Fruit fly (Drosophila melanogaster): ENCODE results near the gene tzn.

Gene tzn

DNA sequence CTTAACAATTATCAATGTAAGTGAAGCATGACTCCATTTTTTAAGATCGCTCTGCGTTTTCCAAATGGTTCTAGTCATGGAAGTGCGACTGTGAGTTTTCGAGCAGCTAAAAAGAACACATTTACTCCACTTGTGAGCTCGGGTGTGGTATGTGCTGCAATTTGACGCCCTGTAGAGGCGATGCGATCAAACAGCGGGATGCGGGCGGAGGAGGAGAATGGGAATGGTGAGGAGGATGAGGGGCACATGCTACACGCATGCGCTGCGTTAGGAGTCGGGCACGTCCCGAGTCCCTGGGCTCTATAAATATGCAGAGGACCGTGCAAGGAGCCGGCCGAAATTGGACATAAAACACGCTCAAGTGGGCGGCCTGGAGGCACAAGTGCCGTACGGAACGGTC lies 9.1 kb upstream of the tzn start (continued):
- TF ChIP-seq Oaz (GFP tag; IDR thresholded peaks at IDR 0.05) (no peak), HLHmδ (GFP tag; optimal IDR thresholded peaks at IDR 0.05) (peak; percentile 52), CG16863 (GFP tag; optimal IDR thresholded peaks at IDR 0.05) (no peak), Lpt (GFP tag; optimal IDR thresholded peaks at IDR 0.05) (no peak), Camta (GFP tag; optimal IDR thresholded peaks at IDR 0.05) (no peak), Rx (GFP tag; IDR thresholded peaks at IDR 0.05) (no peak), crp (GFP tag; optimal IDR thresholded peaks at IDR 0.05) (no peak), Bgb (GFP tag; IDR thresholded peaks at IDR 0.05; ENCODE audit: partially characterized antibody) (no peak), ci (GFP tag; IDR thresholded peaks at IDR 0.05) (0 out of 3 replicates have a peak, but pooled peaks have one; percentile 24), CG4730 (GFP tag; IDR thresholded peaks at IDR 0.05) (no peak), CG12155 (GFP tag; optimal IDR thresholded peaks at IDR 0.05) (no peak), CG13287 (GFP tag; IDR thresholded peaks at IDR 0.05; ENCODE audit: partially characterized antibody) (no peak), fru (optimal IDR thresholded peaks at IDR 0.05) (no peak), emc (GFP tag; optimal IDR thresholded peaks at IDR 0.05) (no peak), Bdp1 (GFP tag; optimal IDR thresholded peaks at IDR 0.05) (no peak), gcm (GFP tag; optimal IDR thresholded peaks at IDR 0.05) (peak; percentile 75), Med (GFP tag) (peak; percentile 35), pfk (GFP tag; optimal IDR thresholded peaks at IDR 0.05) (peak; percentile 3), ato (GFP tag; IDR thresholded peaks at IDR 0.05; ENCODE audit: partially characterized antibody) (no peak), CG2875 (GFP tag; optimal IDR thresholded peaks at IDR 0.05) (no peak), crol (GFP tag; IDR thresholded peaks at IDR 0.05) (peak; percentile 91), ara (GFP tag; IDR thresholded peaks at IDR 0.05) (no peak), chinmo (GFP tag; IDR thresholded peaks at IDR 0.05; ENCODE audit: partially characterized antibody) (no peak), trem (tag; optimal IDR thresholded peaks at IDR 0.05) (no peak), Fer3 (tag; optimal IDR thresholded peaks at IDR 0.05) (no peak), CG12391 (tag; optimal IDR thresholded peaks at IDR 0.05) (no peak), slp2 (GFP tag; optimal IDR thresholded peaks at IDR 0.05) (no peak), TFAM (GFP tag; optimal IDR thresholded peaks at IDR 0.05) (no peak)

DNA sequence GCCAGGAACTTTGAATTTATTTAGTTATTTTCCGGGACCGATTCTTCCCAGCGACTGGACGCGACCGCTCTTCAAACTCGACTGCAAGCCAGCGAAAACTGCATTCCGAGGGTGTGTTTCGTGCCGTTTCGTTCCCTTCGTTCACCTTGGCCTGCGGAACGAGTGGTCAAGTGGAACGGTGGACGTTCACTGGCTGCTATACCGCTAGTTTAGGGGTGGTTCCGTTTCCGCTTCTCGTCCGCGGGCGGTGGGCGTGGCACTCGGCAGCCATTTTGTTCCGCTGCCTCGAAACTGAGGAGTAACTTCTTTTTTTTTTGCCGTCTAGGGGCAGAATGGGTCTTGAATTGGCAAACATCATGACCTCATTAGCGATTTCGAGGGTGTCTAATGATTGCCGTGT lies 5.8 kb upstream of the tzn start, which contains the start of gene Six4:
Gene Six4 (minus strand): TSS at position 85 of the 400 bp plus-strand sequence.
- TF ChIP-seq CG14710 (tag; optimal IDR thresholded peaks at IDR 0.05) (peak; percentile 24), otp (GFP tag; IDR thresholded peaks at IDR 0.05) (0 out of 3 replicates have a peak, but pooled peaks have one; percentile 18), CG30020 (tag; optimal IDR thresholded peaks at IDR 0.05) (peak; percentile 8), CG6813 (GFP tag; optimal IDR thresholded peaks at IDR 0.05) (peak; percentile 49), CG9727 (GFP tag; optimal IDR thresholded peaks at IDR 0.05) (peak; percentile 17), CG15696 (tag; optimal IDR thresholded peaks at IDR 0.05) (peak; percentile 28), CG1233 (GFP tag; optimal IDR thresholded peaks at IDR 0.05) (peak; percentile 20), HLHmδ (GFP tag; optimal IDR thresholded peaks at IDR 0.05) (peak; percentile 96), CG8388 (GFP tag; optimal IDR thresholded peaks at IDR 0.05) (peak; percentile 27), CG4617 (GFP tag; optimal IDR thresholded peaks at IDR 0.05; ENCODE audit: borderline replicate concordance) (no peak), Doc2 (GFP tag; IDR thresholded peaks at IDR 0.05) (no peak), insv (GFP tag; optimal IDR thresholded peaks at IDR 0.05) (peak in 1 of 2 experiments; percentile 21), pum (GFP tag; optimal IDR thresholded peaks at IDR 0.05) (no peak), Nf-YC (tag; optimal IDR thresholded peaks at IDR 0.05) (peak; percentile 94), Deaf1 (tag; optimal IDR thresholded peaks at IDR 0.05) (no peak), ttk (GFP tag; IDR thresholded peaks at IDR 0.05) (0 out of 2 replicates have a peak, but pooled peaks have one; percentile 50), CoRest (tag; optimal IDR thresholded peaks at IDR 0.05) (peak; percentile 5), Xrp1 (GFP tag; IDR thresholded peaks at IDR 0.05) (no peak), CG6175 (GFP tag; IDR thresholded peaks at IDR 0.05) (0 out of 3 replicates have a peak, but pooled peaks have one; percentile 12), CG8924 (tag; optimal IDR thresholded peaks at IDR 0.05) (peak; percentile 40), CG33557 (GFP tag; optimal IDR thresholded peaks at IDR 0.05) (peak; percentile 63), ac (GFP tag; optimal IDR thresholded peaks at IDR 0.05) (peak; percentile 34), jing (GFP tag; optimal IDR thresholded peaks at IDR 0.05) (no peak), Nf-YB (GFP tag; optimal IDR thresholded peaks at IDR 0.05) (peak; percentile 95), CG10979 (tag; optimal IDR thresholded peaks at IDR 0.05) (peak; percentile 13)
